Worm (Caenorhabditis elegans) whole organism, L3 larva: ENCODE data around the gene exc-13.

ENCODE experiments used
- daf-12 ChIP-seq: fragments of 150-350 bp; optimal IDR thresholded peaks from 2 replicates; lab custom pipeline; 2014; ENCODE audit warnings: missing biosample characterization, missing genetic modification reagents, missing genetic modification characterization
- elt-1 ChIP-seq: fragments of 150-350 bp; optimal IDR thresholded peaks from 2 replicates; lab custom pipeline; 2014; ENCODE audit warnings: missing biosample characterization, missing genetic modification characterization
- nhr-43 ChIP-seq: sonication (generic microtip); optimal IDR thresholded peaks from 2 replicates; lab custom pipeline; 2016; ENCODE audit warnings: mild to moderate bottlenecking, missing genetic modification characterization, missing compliant biosample characterization; ENCODE audit not compliant: poor library complexity, severe bottlenecking
- pha-4 ChIP-seq: fragments of 150-350 bp; optimal IDR thresholded peaks from 2 replicates; lab custom pipeline; 2014; ENCODE audit warnings: missing biosample characterization, missing genetic modification reagents, missing genetic modification characterization
- sea-2 ChIP-seq: fragments of 150-350 bp; sonication (generic microtip); optimal IDR thresholded peaks from 4 replicates; lab custom pipeline; 2014; ENCODE audit warnings: missing biosample characterization, missing genetic modification reagents, missing genetic modification characterization
- unc-62 ChIP-seq: fragments of 150-350 bp; sonication (generic microtip); optimal IDR thresholded peaks from 4 replicates; lab custom pipeline; 2014; ENCODE audit warnings: missing biosample characterization, missing genetic modification reagents, missing genetic modification characterization

DNA sequence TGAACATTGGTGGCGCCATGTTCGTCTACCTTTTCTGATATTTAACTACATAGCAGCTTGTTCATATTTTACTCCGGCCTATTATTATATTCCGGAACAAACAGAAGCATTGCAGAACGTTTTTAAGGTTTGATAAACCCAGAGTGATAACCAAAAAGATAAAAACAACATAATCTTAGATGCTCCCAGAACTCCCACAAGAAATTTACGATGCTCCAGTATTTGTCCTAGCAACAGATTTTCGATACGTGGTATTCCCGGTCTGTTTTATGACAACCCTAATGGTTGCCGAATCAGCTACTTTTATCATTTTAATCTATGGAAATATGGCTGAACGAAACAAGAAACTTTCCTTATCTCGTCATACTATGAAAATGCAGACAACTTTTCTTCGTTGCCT is 11.4 kb upstream of the exc-13 start:
- no peak for TF ChIP-seq pha-4
- TF ChIP-seq unc-62, result no peak
- TF ChIP-seq sea-2 (GFP tag; lab: Kevin White, UChicago), result no peak
- TF ChIP-seq daf-12 (tag; lab: Kevin White, UChicago), result no peak
- no peak for TF ChIP-seq nhr-43 (tag; lab: Kevin White, UChicago)
- no peak for TF ChIP-seq elt-1
